Worm (Caenorhabditis elegans) whole organism, L3 larva: Measurements from ENCODE around the gene W02G9.3.
"Not testable (repeated sequence)": the region's sequence is repeated elsewhere in the genome, so short reads cannot be mapped to it uniquely, and the experiment has no call there.

ENCODE experiments used
- R02D3.7 ChIP-seq: fragments of 150-350 bp; optimal IDR thresholded peaks from 2 replicates; lab custom pipeline; 2014; ENCODE audit warnings: missing biosample characterization, missing genetic modification characterization
- ZK546.5 ChIP-seq: sonication (generic microtip); optimal IDR thresholded peaks from 2 replicates; lab custom pipeline; 2017; ENCODE audit warnings: missing biosample characterization, missing genetic modification characterization
- aly-2 ChIP-seq: fragments of 150-350 bp; optimal IDR thresholded peaks from 2 replicates; lab custom pipeline; 2014; ENCODE audit warnings: missing biosample characterization, missing genetic modification characterization
- ama-1 ChIP-seq: fragments of 150-350 bp; optimal IDR thresholded peaks from 2 replicates; lab custom pipeline; 2018
- ceh-16 ChIP-seq: sonication (generic microtip); optimal IDR thresholded peaks from 2 replicates; lab custom pipeline; 2017; ENCODE audit warnings: missing biosample characterization, missing genetic modification characterization
- ceh-28 ChIP-seq: fragments of 150-350 bp; optimal IDR thresholded peaks from 2 replicates; lab custom pipeline; 2014; ENCODE audit warnings: missing biosample characterization, missing genetic modification reagents, missing genetic modification characterization
- egl-27 ChIP-seq: sonication (generic microtip); optimal IDR thresholded peaks from 4 replicates; lab custom pipeline; 2017; ENCODE audit warnings: missing biosample characterization, missing genetic modification reagents, missing genetic modification characterization
- egl-5 ChIP-seq: fragments of 150-350 bp; optimal IDR thresholded peaks from 2 replicates; lab custom pipeline; 2017; ENCODE audit warnings: missing biosample characterization, missing genetic modification reagents, missing genetic modification characterization, inconsistent platforms
- elt-1 ChIP-seq: fragments of 150-350 bp; optimal IDR thresholded peaks from 2 replicates; lab custom pipeline; 2014; ENCODE audit warnings: missing biosample characterization, missing genetic modification characterization
- elt-2 ChIP-seq: sonication (generic microtip); optimal IDR thresholded peaks from 2 replicates; lab custom pipeline; 2016; ENCODE audit warnings: missing genetic modification reagents, mild to moderate bottlenecking, missing genetic modification characterization, missing compliant biosample characterization
- elt-3 ChIP-seq, 3 experiments: fragments of 150-350 bp in 1 of 3; sonication (generic microtip) in 2 of 3; optimal IDR thresholded peaks; 2 replicates in 2 of 3; 4 replicates in 1 of 3; lab custom pipeline; 2014 to 2017; ENCODE audit warnings: missing biosample characterization in 3 of 3, missing genetic modification characterization in 3 of 3
- eor-1 ChIP-seq, 2 experiments: fragments of 150-350 bp; optimal IDR thresholded peaks; 2 replicates each; lab custom pipeline; 2014 to 2018; ENCODE audit warnings: missing biosample characterization in 2 of 2, missing genetic modification characterization in 2 of 2
- fkh-10 ChIP-seq: sonication (generic microtip); optimal IDR thresholded peaks from 2 replicates; lab custom pipeline; 2017; ENCODE audit warnings: missing biosample characterization, missing genetic modification reagents, missing genetic modification characterization
- hmg-11 ChIP-seq: sonication (generic microtip); optimal IDR thresholded peaks from 2 replicates; lab custom pipeline; 2016; ENCODE audit warnings: missing genetic modification characterization, missing compliant biosample characterization
- jun-1 ChIP-seq: fragments of 150-350 bp; optimal IDR thresholded peaks from 2 replicates; lab custom pipeline; 2014; ENCODE audit warnings: missing biosample characterization, missing genetic modification reagents, missing genetic modification characterization
- lin-15B ChIP-seq: fragments of 150-350 bp; optimal IDR thresholded peaks from 2 replicates; lab custom pipeline; 2014; ENCODE audit warnings: missing biosample characterization, missing genetic modification characterization
- lin-39 ChIP-seq: fragments of 150-350 bp; optimal IDR thresholded peaks from 2 replicates; lab custom pipeline; 2018; ENCODE audit warnings: missing biosample characterization, missing genetic modification reagents, missing genetic modification characterization
- lsy-12 ChIP-seq: sonication (generic microtip); optimal IDR thresholded peaks from 2 replicates; lab custom pipeline; 2016; ENCODE audit warnings: mild to moderate bottlenecking, missing genetic modification characterization, missing compliant biosample characterization
- mml-1 ChIP-seq: fragments of 150-350 bp; sonication (generic microtip); optimal IDR thresholded peaks from 3 replicates; lab custom pipeline; 2014; ENCODE audit warnings: missing biosample characterization, missing genetic modification characterization
- nfya-1 ChIP-seq: sonication (generic microtip); optimal IDR thresholded peaks from 2 replicates; lab custom pipeline; 2017; ENCODE audit warnings: missing genetic modification characterization, mild to moderate bottlenecking, missing compliant biosample characterization, antibody characterized with exemption, moderate library complexity; ENCODE audit not compliant: insufficient read depth
- nhr-11 ChIP-seq: fragments of 150-350 bp; optimal IDR thresholded peaks from 2 replicates; lab custom pipeline; 2014; ENCODE audit warnings: missing biosample characterization, missing genetic modification characterization
- nhr-23 ChIP-seq: fragments of 150-350 bp; optimal IDR thresholded peaks from 2 replicates; lab custom pipeline; 2014; ENCODE audit warnings: missing biosample characterization, missing genetic modification reagents, missing genetic modification characterization
- nhr-237 ChIP-seq: fragments of 150-350 bp; optimal IDR thresholded peaks from 2 replicates; lab custom pipeline; 2014; ENCODE audit warnings: missing biosample characterization, missing genetic modification characterization
- nhr-25 ChIP-seq: sonication (generic microtip); optimal IDR thresholded peaks from 2 replicates; lab custom pipeline; 2017; ENCODE audit warnings: missing biosample characterization, missing genetic modification characterization
- nhr-43 ChIP-seq: sonication (generic microtip); optimal IDR thresholded peaks from 2 replicates; lab custom pipeline; 2016; ENCODE audit warnings: mild to moderate bottlenecking, missing genetic modification characterization, missing compliant biosample characterization; ENCODE audit not compliant: poor library complexity, severe bottlenecking
- nhr-76 ChIP-seq: fragments of 150-350 bp; sonication (generic microtip); optimal IDR thresholded peaks from 5 replicates; lab custom pipeline; 2014; ENCODE audit warnings: missing biosample characterization, missing genetic modification characterization
- nhr-77 ChIP-seq: fragments of 150-350 bp; optimal IDR thresholded peaks from 2 replicates; lab custom pipeline; 2014; ENCODE audit warnings: missing biosample characterization, missing genetic modification characterization
- pha-4 ChIP-seq: fragments of 150-350 bp; optimal IDR thresholded peaks from 2 replicates; lab custom pipeline; 2014; ENCODE audit warnings: missing biosample characterization, missing genetic modification reagents, missing genetic modification characterization
- pqm-1 ChIP-seq: fragments of 150-350 bp; optimal IDR thresholded peaks from 2 replicates; lab custom pipeline; 2017; ENCODE audit warnings: missing biosample characterization, missing genetic modification characterization, inconsistent platforms
- sea-2 ChIP-seq: fragments of 150-350 bp; sonication (generic microtip); optimal IDR thresholded peaks from 4 replicates; lab custom pipeline; 2014; ENCODE audit warnings: missing biosample characterization, missing genetic modification reagents, missing genetic modification characterization
- skn-1 ChIP-seq: fragments of 150-350 bp; optimal IDR thresholded peaks from 2 replicates; lab custom pipeline; 2014; ENCODE audit warnings: missing biosample characterization, missing genetic modification characterization
- snpc-4 ChIP-seq: fragments of 150-350 bp; optimal IDR thresholded peaks from 2 replicates; lab custom pipeline; 2014; ENCODE audit warnings: missing biosample characterization, missing genetic modification characterization
- tbx-2 ChIP-seq: sonication (generic microtip); optimal IDR thresholded peaks from 2 replicates; lab custom pipeline; 2016; ENCODE audit warnings: mild to moderate bottlenecking, missing genetic modification characterization, missing compliant biosample characterization
- unc-62 ChIP-seq: fragments of 150-350 bp; sonication (generic microtip); optimal IDR thresholded peaks from 4 replicates; lab custom pipeline; 2014; ENCODE audit warnings: missing biosample characterization, missing genetic modification reagents, missing genetic modification characterization
- ztf-4 ChIP-seq: fragments of 150-350 bp; optimal IDR thresholded peaks from 2 replicates; lab custom pipeline; 2014; ENCODE audit warnings: missing biosample characterization, missing genetic modification characterization

Gene W02G9.3

DNA sequence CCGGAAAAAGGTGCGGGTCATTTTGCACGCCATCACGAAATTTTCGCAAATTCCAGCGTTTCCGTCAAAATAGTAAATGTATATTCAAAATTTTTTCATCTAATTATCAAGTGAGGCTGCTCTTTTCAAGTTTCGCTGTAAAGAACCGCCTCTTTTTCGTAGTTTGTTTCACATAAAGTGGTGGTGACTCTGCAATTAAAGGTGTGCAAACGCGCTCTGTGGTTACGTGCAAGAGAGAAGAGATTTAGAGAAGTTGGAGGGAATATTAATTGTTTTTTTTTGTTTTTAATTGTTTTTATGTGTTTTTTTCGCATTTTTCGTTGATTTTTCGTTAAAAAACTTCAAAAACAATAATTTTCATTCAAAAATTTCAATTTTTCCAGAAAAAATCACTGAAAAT, at the start of gene W02G9.3:
Gene W02G9.3, plus strand, starts transcription at position 384 of the 400 bp plus-strand sequence.
- TF ChIP-seq egl-27 (tag; lab: Kevin White, UChicago): peak; percentile 55
- no peak for TF ChIP-seq nhr-25
- peak; percentile 58 for TF ChIP-seq hmg-11 (tag; lab: Kevin White, UChicago)
- TF ChIP-seq nhr-23 (tag; lab: Kevin White, UChicago): peak; percentile 65
- peak; percentile 93 for TF ChIP-seq pha-4 (tag; lab: Kevin White, UChicago)
- TF ChIP-seq egl-5: peak; percentile 84
- TF ChIP-seq lin-39 (tag; lab: Kevin White, UChicago): peak; percentile 81
- TF ChIP-seq elt-2 (tag; lab: Kevin White, UChicago): peak; percentile 40
- TF ChIP-seq nhr-11: peak; percentile 96
- peak; percentile 12 for TF ChIP-seq nhr-43
- peak; percentile 33 for TF ChIP-seq skn-1 (tag; lab: Kevin White, UChicago)
- no peak for TF ChIP-seq sea-2
- peak; percentile 22 for TF ChIP-seq R02D3.7 (tag; lab: Kevin White, UChicago)
- TF ChIP-seq lsy-12 (tag; lab: Kevin White, UChicago): no peak
- TF ChIP-seq nfya-1: peak; percentile 75
- TF ChIP-seq eor-1 (tag; optimal IDR thresholded peaks at IDR 0.05; lab: Kevin White, UChicago): no peak
- TF ChIP-seq pqm-1 (tag; lab: Kevin White, UChicago): peak; percentile 78
- peak; percentile 89 for TF ChIP-seq lin-15B (tag; lab: Kevin White, UChicago)
- TF ChIP-seq snpc-4: peak; percentile 67
- TF ChIP-seq ceh-28 (tag; lab: Kevin White, UChicago): peak; percentile 19
- no peak for TF ChIP-seq unc-62 (GFP tag; lab: Kevin White, UChicago)

DNA sequence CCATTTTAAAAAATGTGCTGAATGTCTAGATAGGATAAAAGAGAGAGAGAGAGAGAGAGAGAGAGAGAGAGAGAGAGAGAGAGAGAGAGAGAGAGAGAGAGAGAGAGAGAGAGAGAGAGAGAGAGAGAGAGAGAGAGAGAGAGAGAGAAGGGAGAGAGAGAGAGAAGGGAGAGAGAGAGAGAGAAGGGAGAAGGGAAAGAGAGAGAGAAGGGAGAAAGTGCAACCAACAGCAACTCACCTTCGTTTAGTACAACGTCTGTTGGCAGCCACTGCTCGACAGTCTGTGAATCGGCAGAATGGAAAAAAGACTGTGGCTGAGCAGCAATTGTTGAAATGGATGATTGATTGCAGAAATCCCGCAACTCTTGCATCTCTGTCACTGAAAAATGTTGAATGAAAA, 49.0 kb upstream of the W02G9.3 start:
- no peak for TF ChIP-seq elt-3 (tag; optimal IDR thresholded peaks at IDR 0.05; lab: Kevin White, UChicago)
- TF ChIP-seq R02D3.7 (tag; lab: Kevin White, UChicago): no peak
- no peak for TF ChIP-seq nhr-25
- TF ChIP-seq mml-1 (tag; lab: Kevin White, UChicago): no peak
- no peak for TF ChIP-seq nhr-43

DNA sequence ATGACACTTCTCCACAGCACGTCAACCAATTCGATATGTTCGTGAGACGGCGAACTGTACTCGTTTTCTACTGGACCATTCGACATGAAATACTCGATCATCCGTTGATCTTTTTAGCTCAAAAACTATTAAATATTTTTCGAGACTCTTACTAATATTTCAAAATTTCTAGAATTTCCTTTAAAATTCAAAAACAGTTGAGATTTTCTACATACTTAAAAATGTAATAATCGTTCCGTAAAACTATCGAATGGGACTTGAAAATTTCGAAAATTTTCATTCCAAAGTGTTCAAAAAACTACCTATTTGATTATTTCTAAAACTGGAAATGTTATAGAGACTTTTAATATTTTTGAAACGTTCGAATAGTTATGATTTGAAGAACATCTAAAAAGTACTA, 47.4 kb upstream of the W02G9.3 start, which contains the start of gene sknr-1:
Gene sknr-1, minus strand, starts transcription at position 101 of the 400 bp plus-strand sequence.
- TF ChIP-seq ceh-16, egl-27, R02D3.7 (tag; lab: Kevin White, UChicago): not testable (repeated sequence)

DNA sequence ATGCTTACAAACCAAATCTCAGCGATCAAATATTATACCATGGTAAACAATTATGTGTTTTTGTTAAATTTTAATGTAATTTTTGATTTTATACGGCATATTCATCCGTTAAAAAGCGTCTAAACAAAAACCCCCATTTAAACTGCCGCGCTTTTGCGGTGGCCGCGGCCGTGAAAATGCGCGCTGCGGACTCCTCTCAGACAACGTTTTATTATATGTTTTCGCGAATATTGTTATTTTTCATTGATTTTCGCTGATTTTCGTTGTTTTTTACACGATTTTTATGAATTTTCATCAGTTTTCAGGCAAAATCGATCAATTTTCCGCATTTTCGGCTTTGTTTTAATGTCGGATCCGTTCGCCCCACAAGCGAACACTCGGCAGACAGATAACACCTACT, 34.2 kb upstream of the W02G9.3 start, which contains the start of gene W02H5.19:
Gene W02H5.19, plus strand, starts transcription at position 346 of the 400 bp plus-strand sequence.
- TF ChIP-seq elt-2 (tag; lab: Kevin White, UChicago): peak; percentile 24
- peak; percentile 32 for TF ChIP-seq R02D3.7 (tag; lab: Kevin White, UChicago)
- no peak for TF ChIP-seq fkh-10 (GFP tag; lab: Kevin White, UChicago)
- no peak for TF ChIP-seq egl-27 (tag; lab: Kevin White, UChicago)
- TF ChIP-seq aly-2 (tag; lab: Kevin White, UChicago): no peak
- TF ChIP-seq nhr-77: peak; percentile 51
- TF ChIP-seq ceh-28 (tag; lab: Kevin White, UChicago): peak; percentile 6
- no peak for TF ChIP-seq elt-1 (tag; lab: Kevin White, UChicago)
- peak; percentile 77 for TF ChIP-seq nfya-1
- TF ChIP-seq ama-1 (lab: Kevin White, UChicago): no peak
- TF ChIP-seq nhr-237 (tag; lab: Kevin White, UChicago): no peak
- TF ChIP-seq nhr-43: peak; percentile 93
- TF ChIP-seq jun-1 (tag; lab: Kevin White, UChicago): no peak
- TF ChIP-seq mml-1 (tag; lab: Kevin White, UChicago): no peak
- no peak for TF ChIP-seq ztf-4 (tag; lab: Kevin White, UChicago)
- TF ChIP-seq egl-5: no peak
- TF ChIP-seq pqm-1 (tag; lab: Kevin White, UChicago): peak; percentile 17
- TF ChIP-seq unc-62 (GFP tag; lab: Kevin White, UChicago): no peak
- TF ChIP-seq nhr-23 (tag; lab: Kevin White, UChicago): peak; percentile 74
- no peak for TF ChIP-seq nhr-76
- TF ChIP-seq sea-2: no peak
- peak; percentile 72 for TF ChIP-seq lsy-12 (tag; lab: Kevin White, UChicago)
- TF ChIP-seq skn-1 (tag; lab: Kevin White, UChicago): no peak
- peak; percentile 64 for TF ChIP-seq hmg-11 (tag; lab: Kevin White, UChicago)
- TF ChIP-seq nhr-25: peak; percentile 7
- TF ChIP-seq lin-39 (tag; lab: Kevin White, UChicago): peak; percentile 57
- TF ChIP-seq snpc-4: peak; percentile 59
- peak; percentile 69 for TF ChIP-seq pha-4 (tag; lab: Kevin White, UChicago)
- TF ChIP-seq tbx-2: no peak
- TF ChIP-seq elt-3 (tag; optimal IDR thresholded peaks at IDR 0.05; lab: Kevin White, UChicago): no peak
- TF ChIP-seq lin-15B (tag; lab: Kevin White, UChicago): peak; percentile 72
- no peak for TF ChIP-seq ZK546.5
